Worm (Caenorhabditis elegans) whole organism, late embryonic: ENCODE measurements around the gene C06C3.12.

ENCODE experiments used
- ceh-30 ChIP-seq: fragments of 150-350 bp; optimal IDR thresholded peaks from 2 replicates; lab custom pipeline; 2014; ENCODE audit warnings: missing biosample characterization, missing genetic modification characterization
- ceh-34 ChIP-seq: sonication (generic microtip); optimal IDR thresholded peaks from 2 replicates; lab custom pipeline; 2016; ENCODE audit warnings: mild to moderate bottlenecking, missing genetic modification characterization, missing compliant biosample characterization
- hlh-6 ChIP-seq: sonication (generic microtip); optimal IDR thresholded peaks from 2 replicates; lab custom pipeline; 2016; ENCODE audit warnings: missing genotype, missing genetic modification characterization, missing compliant biosample characterization
- pag-3 ChIP-seq: sonication (generic microtip); optimal IDR thresholded peaks from 2 replicates; lab custom pipeline; 2016; ENCODE audit warnings: missing compliant biosample characterization, missing genetic modification characterization, borderline replicate concordance
- rnt-1 ChIP-seq: sonication (generic microtip); optimal IDR thresholded peaks from 2 replicates; lab custom pipeline; 2016; ENCODE audit warnings: missing genetic modification characterization, missing compliant biosample characterization

- TF ChIP-seq ceh-30 (tag; lab: Kevin White, UChicago): no peak
- TF ChIP-seq rnt-1 (tag; lab: Kevin White, UChicago): no peak
- TF ChIP-seq ceh-34 (tag; lab: Kevin White, UChicago): no peak
- no peak for TF ChIP-seq hlh-6 (tag; lab: Kevin White, UChicago)
- no peak for TF ChIP-seq pag-3 (tag; lab: Kevin White, UChicago)
Observed at ce11 chrII:9379796-9380195, 4.9 kb downstream of the C06C3.12 start, which contains the start of gene srh-48.
